Worm (Caenorhabditis elegans): ENCODE measurements around the gene ZK669.3.

- no peak for TF ChIP-seq pha-4 (tag; optimal IDR thresholded peaks at IDR 0.05)
- no peak for TF ChIP-seq nhr-237 (tag; optimal IDR thresholded peaks at IDR 0.05)
- no peak for TF ChIP-seq nhr-28 (tag; optimal IDR thresholded peaks at IDR 0.05)
- TF ChIP-seq M03D4.4 (tag; optimal IDR thresholded peaks at IDR 0.05), result no peak
- no peak for TF ChIP-seq blmp-1 (tag; optimal IDR thresholded peaks at IDR 0.05)
- TF ChIP-seq tbx-8 (GFP tag; optimal IDR thresholded peaks at IDR 0.05), result no peak
- no peak for TF ChIP-seq mab-5 (tag; optimal IDR thresholded peaks at IDR 0.05)
- no peak for TF ChIP-seq mep-1 (tag; optimal IDR thresholded peaks at IDR 0.05)
- no peak for TF ChIP-seq lsy-2 (tag; optimal IDR thresholded peaks at IDR 0.05)
- TF ChIP-seq snpc-4 (tag; optimal IDR thresholded peaks at IDR 0.05), result no peak
- no peak for TF ChIP-seq mls-2 (tag; optimal IDR thresholded peaks at IDR 0.05)
Measured at ce11 chrII:7935622-7936021, 5.3 kb upstream of the ZK669.3 start.

Data from whole organism, mixed stage, embryonic.